Worm (Caenorhabditis elegans): ENCODE data around the gene odd-1.

DNA sequence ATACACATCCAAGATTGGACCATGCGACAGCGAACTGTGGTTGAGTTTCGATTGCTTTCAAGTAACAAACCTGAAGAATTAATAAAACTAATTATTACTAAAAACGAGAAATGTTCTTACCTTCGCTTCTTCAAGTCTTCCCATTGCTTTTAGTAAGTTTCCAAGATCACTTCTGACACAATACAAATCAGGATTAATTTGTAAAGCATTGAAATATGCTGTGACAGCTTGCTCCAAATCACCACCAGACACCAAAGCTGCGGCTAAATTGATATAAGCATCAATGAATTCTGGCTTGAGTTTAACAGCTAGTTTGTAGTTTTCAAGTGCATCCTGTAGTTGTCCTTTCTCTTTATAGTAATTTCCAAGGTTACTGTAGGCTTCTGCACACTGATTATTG lies 42.0 kb downstream of the odd-1 start:
- TF ChIP-seq cog-1 (tag; optimal IDR thresholded peaks at IDR 0.05) (no peak), klf-2 (GFP tag; conservative IDR thresholded peaks at IDR 0.05) (no peak), flt-1 (GFP tag; IDR thresholded peaks at IDR 0.05) (no peak), med-1 (GFP tag; optimal IDR thresholded peaks at IDR 0.05; ENCODE audit: insufficient read depth) (no peak), ztf-29 (GFP tag; IDR thresholded peaks at IDR 0.05) (no peak), T22C8.4 (GFP tag; IDR thresholded peaks at IDR 0.05) (no peak), ztf-23 (GFP tag; IDR thresholded peaks at IDR 0.05) (no peak)
